Worm (Caenorhabditis elegans) whole organism, late embryonic: ENCODE results near the gene mrps-18B.

ENCODE experiments used
- K09A11.1 ChIP-seq: sonication (generic microtip); optimal IDR thresholded peaks from 2 replicates; lab custom pipeline; 2017; ENCODE audit warnings: antibody characterized with exemption, mild to moderate bottlenecking, missing genetic modification characterization, missing compliant biosample characterization; ENCODE audit not compliant: insufficient read depth
- T23F11.4 ChIP-seq: fragments of 200-800 bp; sonication (Bioruptor generic); optimal IDR thresholded peaks from 2 replicates; lab custom pipeline; 2018; ENCODE audit warnings: mild to moderate bottlenecking, missing genetic modification characterization, missing compliant biosample characterization
- ceh-14 ChIP-seq: sonication (generic microtip); optimal IDR thresholded peaks from 2 replicates; lab custom pipeline; 2016; ENCODE audit warnings: missing genotype, missing genetic modification characterization, missing compliant biosample characterization
- ceh-18 ChIP-seq: sonication (generic microtip); optimal IDR thresholded peaks from 2 replicates; lab custom pipeline; 2016; ENCODE audit warnings: missing genetic modification characterization, missing compliant biosample characterization
- ceh-24 ChIP-seq: sonication (generic microtip); optimal IDR thresholded peaks from 2 replicates; lab custom pipeline; 2016; ENCODE audit warnings: mild to moderate bottlenecking, missing genetic modification characterization, missing compliant biosample characterization
- ceh-30 ChIP-seq: fragments of 150-350 bp; optimal IDR thresholded peaks from 2 replicates; lab custom pipeline; 2014; ENCODE audit warnings: missing biosample characterization, missing genetic modification characterization
- che-1 ChIP-seq: sonication (generic microtip); optimal IDR thresholded peaks from 2 replicates; lab custom pipeline; 2016; ENCODE audit warnings: mild to moderate bottlenecking, missing genetic modification characterization, missing compliant biosample characterization
- dve-1 ChIP-seq: sonication (generic microtip); optimal IDR thresholded peaks from 2 replicates; lab custom pipeline; 2017; ENCODE audit warnings: antibody characterized with exemption, mild to moderate bottlenecking, missing genetic modification characterization, missing compliant biosample characterization
- elt-4 ChIP-seq: sonication (generic microtip); optimal IDR thresholded peaks from 2 replicates; lab custom pipeline; 2016; ENCODE audit warnings: missing genetic modification characterization, missing compliant biosample characterization
- ets-4 ChIP-seq: sonication (generic microtip); optimal IDR thresholded peaks from 2 replicates; lab custom pipeline; 2016; ENCODE audit warnings: missing genetic modification characterization, missing compliant biosample characterization
- eyg-1 ChIP-seq: sonication (generic microtip); optimal IDR thresholded peaks from 2 replicates; lab custom pipeline; 2016; ENCODE audit warnings: missing genotype, missing genetic modification characterization, missing compliant biosample characterization
- fax-1 ChIP-seq: sonication (generic microtip); optimal IDR thresholded peaks from 2 replicates; lab custom pipeline; 2016; ENCODE audit warnings: missing genotype, missing genetic modification characterization, missing compliant biosample characterization
- fkh-10 ChIP-seq: fragments of 150-350 bp; optimal IDR thresholded peaks from 2 replicates; lab custom pipeline; 2014; ENCODE audit warnings: missing biosample characterization, missing genetic modification reagents, missing genetic modification characterization
- gmeb-2 ChIP-seq: sonication (generic microtip); optimal IDR thresholded peaks from 2 replicates; lab custom pipeline; 2016; ENCODE audit warnings: missing genetic modification characterization, inconsistent platforms, missing compliant biosample characterization
- hlh-13 ChIP-seq: fragments of 200-800 bp; sonication (Bioruptor generic); optimal IDR thresholded peaks from 2 replicates; lab custom pipeline; 2018; ENCODE audit warnings: mild to moderate bottlenecking, missing genetic modification characterization, missing compliant biosample characterization
- hlh-15 ChIP-seq: sonication (generic microtip); optimal IDR thresholded peaks from 2 replicates; lab custom pipeline; 2016; ENCODE audit warnings: missing genetic modification characterization, missing compliant biosample characterization
- hlh-30 ChIP-seq: sonication (generic microtip); optimal IDR thresholded peaks from 2 replicates; lab custom pipeline; 2017; ENCODE audit warnings: antibody characterized with exemption, missing genetic modification characterization, missing compliant biosample characterization; ENCODE audit not compliant: insufficient read depth
- hlh-6 ChIP-seq: sonication (generic microtip); optimal IDR thresholded peaks from 2 replicates; lab custom pipeline; 2016; ENCODE audit warnings: missing genotype, missing genetic modification characterization, missing compliant biosample characterization
- hlh-8 ChIP-seq: sonication (generic microtip); optimal IDR thresholded peaks from 2 replicates; lab custom pipeline; 2016; ENCODE audit warnings: missing genotype, missing genetic modification characterization, missing compliant biosample characterization
- lin-11 ChIP-seq: fragments of 200-800 bp; sonication (Bioruptor generic); optimal IDR thresholded peaks from 2 replicates; lab custom pipeline; 2018; ENCODE audit warnings: mild to moderate bottlenecking, missing genetic modification characterization, missing compliant biosample characterization
- madf-2 ChIP-seq: sonication (generic microtip); optimal IDR thresholded peaks from 2 replicates; lab custom pipeline; 2017; ENCODE audit warnings: missing genetic modification characterization, missing compliant biosample characterization
- nhr-11 ChIP-seq: fragments of 150-350 bp; optimal IDR thresholded peaks from 2 replicates; lab custom pipeline; 2014; ENCODE audit warnings: missing biosample characterization, missing genetic modification characterization
- nhr-232 ChIP-seq: sonication (generic microtip); optimal IDR thresholded peaks from 2 replicates; lab custom pipeline; 2016; ENCODE audit warnings: missing genetic modification characterization, missing compliant biosample characterization
- odd-2 ChIP-seq: sonication (generic microtip); optimal IDR thresholded peaks from 2 replicates; lab custom pipeline; 2017; ENCODE audit warnings: antibody characterized with exemption, mild to moderate bottlenecking, missing genetic modification characterization, missing compliant biosample characterization
- pat-9 ChIP-seq: fragments of 200-800 bp; sonication (Bioruptor generic); optimal IDR thresholded peaks from 2 replicates; lab custom pipeline; 2018; ENCODE audit warnings: mild to moderate bottlenecking, missing genetic modification characterization, moderate library complexity, missing compliant biosample characterization
- ref-2 ChIP-seq: sonication (generic microtip); optimal IDR thresholded peaks from 2 replicates; lab custom pipeline; 2016; ENCODE audit warnings: missing genetic modification characterization, missing compliant biosample characterization
- sox-2 ChIP-seq: fragments of 200-800 bp; sonication (Bioruptor generic); IDR thresholded peaks from 2 replicates; pipeline ENCODE4 v1.3.6; 2022; ENCODE audit warnings: missing genetic modification reagents, missing genetic modification characterization, missing compliant biosample characterization
- sox-4 ChIP-seq: sonication (generic microtip); optimal IDR thresholded peaks from 2 replicates; lab custom pipeline; 2017; ENCODE audit warnings: mild to moderate bottlenecking, missing genetic modification characterization, inconsistent platforms, missing compliant biosample characterization
- tbx-7 ChIP-seq: sonication (generic microtip); optimal IDR thresholded peaks from 2 replicates; lab custom pipeline; 2016; ENCODE audit warnings: missing genotype, missing genetic modification characterization, missing compliant biosample characterization
- ttx-3 ChIP-seq: sonication (generic microtip); optimal IDR thresholded peaks from 2 replicates; lab custom pipeline; 2016; ENCODE audit warnings: missing genetic modification reagents, missing genetic modification characterization, missing compliant biosample characterization
- unc-3 ChIP-seq, 2 experiments: fragments of 200-800 bp in 1 of 2; sonication (Bioruptor generic) in 1 of 2; sonication (generic microtip) in 1 of 2; conservative IDR thresholded peaks in 1 of 2; optimal IDR thresholded peaks in 1 of 2; 2 replicates each; pipeline versions ENCODE4 v1.3.6 to Lab custom; 2016 to 2022; ENCODE audit warnings: missing compliant biosample characterization in 2 of 2, missing genetic modification characterization in 2 of 2, missing genetic modification reagents in 1 of 2
- unc-42 ChIP-seq: sonication (generic microtip); optimal IDR thresholded peaks from 2 replicates; lab custom pipeline; 2016; ENCODE audit warnings: missing genotype, missing genetic modification characterization, missing compliant biosample characterization
- unc-55 ChIP-seq: sonication (generic microtip); optimal IDR thresholded peaks from 2 replicates; lab custom pipeline; 2017; ENCODE audit warnings: missing biosample characterization, missing genetic modification reagents, missing genetic modification characterization
- unc-86 ChIP-seq: sonication (generic microtip); optimal IDR thresholded peaks from 2 replicates; lab custom pipeline; 2016; ENCODE audit warnings: missing genetic modification characterization, missing compliant biosample characterization
- zip-5 ChIP-seq: sonication (generic microtip); optimal IDR thresholded peaks from 2 replicates; lab custom pipeline; 2016; ENCODE audit warnings: missing genetic modification characterization, missing compliant biosample characterization

The mrps-18B gene

DNA sequence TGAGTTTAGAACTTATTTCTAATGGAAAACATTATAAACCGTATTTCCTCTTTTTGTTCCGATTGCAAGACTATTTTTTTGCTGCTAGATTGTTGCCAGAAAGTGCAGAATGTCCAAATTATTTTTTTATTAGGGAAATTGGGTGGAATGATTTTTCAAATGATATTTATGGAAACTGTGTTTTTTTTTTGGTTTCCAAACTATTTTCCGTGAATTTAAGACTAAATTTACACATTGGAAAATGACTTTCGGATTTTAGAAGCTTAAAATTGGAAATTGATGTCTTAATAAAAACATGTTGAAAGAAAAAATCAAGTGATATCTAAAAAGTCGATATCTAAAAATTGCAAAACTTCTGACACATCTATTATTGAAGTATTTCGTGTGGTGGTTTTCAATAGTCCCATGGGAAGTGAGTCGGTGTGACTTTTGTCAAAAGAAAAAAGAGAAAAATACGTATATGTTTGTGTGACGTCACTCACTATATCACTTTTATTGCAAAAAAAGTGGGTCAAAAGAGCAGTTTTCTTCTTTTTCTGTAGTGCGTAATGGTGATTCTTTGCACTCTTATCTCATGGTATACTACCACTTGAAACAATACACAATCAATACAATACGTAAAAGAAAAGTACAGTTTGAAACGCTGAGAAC lies 21.3 kb upstream of the mrps-18B start:
- TF ChIP-seq dve-1 (tag; lab: Kevin White, UChicago), result no peak
- no peak for TF ChIP-seq hlh-13
- TF ChIP-seq ceh-30 (tag; lab: Kevin White, UChicago), result no peak
- no peak for TF ChIP-seq hlh-6
- TF ChIP-seq sox-2 (GFP tag; lab: Robert Waterston, UW), result no peak
- no peak for TF ChIP-seq nhr-11 (tag; lab: Kevin White, UChicago)
- TF ChIP-seq elt-4 (tag; lab: Kevin White, UChicago), result no peak
- no peak for TF ChIP-seq K09A11.1 (tag; lab: Kevin White, UChicago)
- no peak for TF ChIP-seq ceh-18 (tag; lab: Kevin White, UChicago)
- TF ChIP-seq, all 69 proteins: peak for 0

DNA sequence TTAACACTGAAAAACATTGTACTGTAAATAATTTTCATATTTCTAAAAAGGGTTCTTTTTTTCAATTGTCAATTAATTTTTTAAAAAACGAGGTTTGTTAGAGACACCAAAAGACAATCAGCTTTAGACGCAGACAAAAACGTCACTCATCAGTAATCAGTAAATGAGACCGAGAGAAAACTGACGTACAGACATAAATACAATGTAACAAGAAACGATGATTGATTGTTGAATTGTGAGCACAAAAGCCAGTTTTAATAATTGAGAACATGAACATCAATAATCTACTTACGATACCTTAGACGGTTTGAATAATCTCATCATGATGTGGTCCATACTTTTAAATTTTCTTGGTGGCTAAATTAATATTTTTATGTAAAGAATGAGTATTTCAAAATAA lies 18.7 kb upstream of the mrps-18B start:
- TF ChIP-seq eyg-1 (tag; lab: Kevin White, UChicago), result no peak
- TF ChIP-seq ttx-3 (tag; lab: Kevin White, UChicago), result no peak
- no peak for TF ChIP-seq ceh-14
- no peak for TF ChIP-seq ceh-24 (tag; lab: Kevin White, UChicago)
- no peak for TF ChIP-seq odd-2
- no peak for TF ChIP-seq hlh-15 (tag; lab: Kevin White, UChicago)
- TF ChIP-seq hlh-8, result no peak
- TF ChIP-seq unc-42 (tag; lab: Kevin White, UChicago), result no peak
- no peak for TF ChIP-seq madf-2 (tag; lab: Kevin White, UChicago)
- TF ChIP-seq dve-1 (tag; lab: Kevin White, UChicago), result no peak
- TF ChIP-seq sox-4 (tag; lab: Kevin White, UChicago), result no peak
- TF ChIP-seq elt-4 (tag; lab: Kevin White, UChicago), result no peak

DNA sequence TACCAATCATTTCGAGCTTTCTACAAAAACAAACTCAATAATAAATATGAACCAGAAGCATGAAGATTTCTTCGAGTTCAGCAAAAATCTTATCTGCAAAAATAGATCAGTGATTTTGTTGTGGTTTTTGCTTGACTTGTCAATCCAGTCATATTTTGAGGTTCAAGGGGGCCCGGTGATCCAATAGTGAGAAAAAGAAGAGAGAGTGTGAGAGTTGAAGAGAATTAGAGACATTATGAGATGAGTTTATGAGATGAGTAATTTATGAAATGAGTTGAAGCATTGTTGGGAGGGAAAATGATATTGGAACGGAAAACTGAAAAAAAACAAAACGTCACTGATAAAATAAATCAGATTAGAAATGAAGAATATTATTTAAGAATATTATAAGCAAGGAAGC lies 16.5 kb upstream of the mrps-18B start, which contains the start of gene T13H5.1:
T13H5.1 (minus strand) TSS at position 101 of the 400 bp plus-strand sequence.
- TF ChIP-seq fax-1 (no peak), gmeb-2 (tag; lab: Kevin White, UChicago) (no peak), tbx-7 (tag; lab: Kevin White, UChicago) (no peak), ref-2 (no peak), lin-11 (tag; lab: Kevin White, UChicago) (no peak), hlh-13 (no peak), ceh-18 (tag; lab: Kevin White, UChicago) (no peak), zip-5 (no peak), ets-4 (no peak), odd-2 (no peak), ttx-3 (tag; lab: Kevin White, UChicago) (no peak), elt-4 (tag; lab: Kevin White, UChicago) (no peak), unc-86 (tag; lab: Kevin White, UChicago) (no peak), unc-3 (GFP tag; conservative IDR thresholded peaks at IDR 0.05; lab: Robert Waterston, UW) (no peak), unc-3 (tag; optimal IDR thresholded peaks at IDR 0.05; lab: Kevin White, UChicago) (no peak), che-1 (tag; lab: Kevin White, UChicago) (no peak), T23F11.4 (no peak), hlh-30 (tag; lab: Kevin White, UChicago) (no peak), unc-55 (no peak), madf-2 (tag; lab: Kevin White, UChicago) (no peak), nhr-232 (tag; lab: Kevin White, UChicago) (no peak)

- TF ChIP-seq fkh-10 (no peak), zip-5 (no peak), ceh-18 (tag; lab: Kevin White, UChicago) (no peak), sox-4 (tag; lab: Kevin White, UChicago) (no peak), pat-9 (no peak)
These were observed 10.8 kb upstream of the mrps-18B start, which contains the start of gene ctg-2 for ce11 chrII:8514729-8515128. Gene ctg-2, plus strand, starts transcription at chrII:8515054.
